Fruit fly (Drosophila melanogaster) whole organism, embryonic: Measurements from ENCODE around the gene ttm50.
A peak's percentile ranks its signal among the peaks of the same experiment; 100 is the strongest.

Source experiments
- Atf6 ChIP-seq: fragments of 200-800 bp; sonication (Bioruptor generic); IDR thresholded peaks from 2 replicates; pipeline ENCODE4 v1.3.6; 2022; ENCODE audit warnings: missing biosample characterization, missing genetic modification characterization
- Bgb ChIP-seq: fragments of 200-800 bp; sonication (Bioruptor generic); IDR thresholded peaks from 2 replicates; pipeline ENCODE4 v1.3.6; 2022; ENCODE audit warnings: missing biosample characterization, missing genetic modification characterization; ENCODE audit not compliant: partially characterized antibody
- CG10267 ChIP-seq: fragments of 200-800 bp; sonication (Bioruptor generic); optimal IDR thresholded peaks from 2 replicates; lab custom pipeline; 2018; ENCODE audit warnings: missing biosample characterization, mild to moderate bottlenecking, missing genetic modification characterization, moderate library complexity
- CG11560 ChIP-seq: fragments of 200-800 bp; sonication (Bioruptor generic); IDR thresholded peaks from 3 replicates; pipeline ENCODE4 v1.3.6; 2022; ENCODE audit warnings: missing biosample characterization, missing genetic modification characterization
- CG13775 ChIP-seq: fragments of 200-800 bp; sonication (Bioruptor generic); optimal IDR thresholded peaks from 3 replicates; lab custom pipeline; 2017; ENCODE audit warnings: missing biosample characterization, mild to moderate bottlenecking, missing genetic modification characterization
- CG14441 ChIP-seq: fragments of 200-800 bp; sonication (Bioruptor generic); IDR thresholded peaks from 2 replicates; pipeline ENCODE4 v1.3.6; 2022; ENCODE audit warnings: missing biosample characterization, missing genetic modification characterization
- CG14860 ChIP-seq: fragments of 200-800 bp; sonication (Bioruptor generic); IDR thresholded peaks from 3 replicates; pipeline ENCODE4 v1.3.6; 2022; ENCODE audit warnings: missing biosample characterization, missing genetic modification characterization; ENCODE audit not compliant: partially characterized antibody
- CG15514 ChIP-seq: fragments of 200-800 bp; sonication (Bioruptor generic); optimal IDR thresholded peaks from 3 replicates; lab custom pipeline; 2017; ENCODE audit warnings: missing biosample characterization, missing genetic modification characterization, mild to moderate bottlenecking, moderate library complexity, missing genetic modification reagents
- CG2120 ChIP-seq: fragments of 200-800 bp; sonication (Bioruptor generic); optimal IDR thresholded peaks from 3 replicates; lab custom pipeline; 2016; ENCODE audit warnings: missing biosample characterization, missing genetic modification characterization
- CG2712 ChIP-seq: fragments of 200-800 bp; optimal IDR thresholded peaks from 3 replicates; lab custom pipeline; 2019; ENCODE audit warnings: missing biosample characterization, mild to moderate bottlenecking, missing genetic modification characterization, moderate library complexity
- CG30403 ChIP-seq: fragments of 200-800 bp; sonication (Bioruptor generic); optimal IDR thresholded peaks from 3 replicates; lab custom pipeline; 2016; ENCODE audit warnings: missing biosample characterization, missing genetic modification characterization
- CG3995 ChIP-seq: fragments of 200-800 bp; sonication (Bioruptor generic); optimal IDR thresholded peaks from 3 replicates; lab custom pipeline; 2016; ENCODE audit warnings: missing biosample characterization, missing genetic modification characterization
- CG4282 ChIP-seq: fragments of 200-800 bp; sonication (Bioruptor generic); optimal IDR thresholded peaks from 2 replicates; lab custom pipeline; 2016; ENCODE audit warnings: missing biosample characterization, missing genetic modification characterization
- CG5245 ChIP-seq: fragments of 200-800 bp; sonication (Bioruptor generic); optimal IDR thresholded peaks from 3 replicates; lab custom pipeline; 2016; ENCODE audit warnings: missing biosample characterization, missing genetic modification characterization
- CG6175 ChIP-seq: fragments of 200-800 bp; sonication (Bioruptor generic); IDR thresholded peaks from 3 replicates; pipeline ENCODE4 v1.3.6; 2022; ENCODE audit warnings: missing biosample characterization, missing genetic modification characterization
- CG6791 ChIP-seq: fragments of 200-800 bp; sonication (Bioruptor generic); IDR thresholded peaks from 3 replicates; pipeline ENCODE4 v1.3.6; 2022; ENCODE audit warnings: missing biosample characterization, missing genetic modification characterization; ENCODE audit not compliant: partially characterized antibody
- CG9797 ChIP-seq: fragments of 200-800 bp; sonication (Bioruptor generic); optimal IDR thresholded peaks from 3 replicates; lab custom pipeline; 2018; ENCODE audit warnings: missing biosample characterization, mild to moderate bottlenecking, missing genetic modification characterization
- CG9932 ChIP-seq: fragments of 200-800 bp; sonication (Bioruptor generic); IDR thresholded peaks from 2 replicates; pipeline ENCODE4 v1.3.6; 2022; ENCODE audit warnings: missing biosample characterization, missing genetic modification characterization
- D19B ChIP-seq: fragments of 200-800 bp; sonication (Bioruptor generic); optimal IDR thresholded peaks from 2 replicates; lab custom pipeline; 2017; ENCODE audit warnings: missing biosample characterization, mild to moderate bottlenecking, missing genetic modification characterization
- Dll ChIP-seq: fragments of 200-800 bp; sonication (Bioruptor generic); IDR thresholded peaks from 4 replicates; pipeline ENCODE4 v1.3.6; 2022; ENCODE audit warnings: missing biosample characterization, missing genetic modification characterization; ENCODE audit not compliant: partially characterized antibody
- Doc3 ChIP-seq: fragments of 200-800 bp; sonication (Bioruptor generic); IDR thresholded peaks from 3 replicates; pipeline ENCODE4 v1.3.6; 2022; ENCODE audit warnings: missing biosample characterization, missing genetic modification characterization; ENCODE audit not compliant: partially characterized antibody
- Dref ChIP-seq: fragments of 200-800 bp; sonication (Bioruptor generic); IDR thresholded peaks from 2 replicates; pipeline ENCODE4 v1.3.6; 2022; ENCODE audit warnings: missing biosample characterization, missing genetic modification characterization
- Ets97D ChIP-seq: fragments of 200-800 bp; sonication (Bioruptor generic); optimal IDR thresholded peaks from 3 replicates; lab custom pipeline; 2016; ENCODE audit warnings: missing biosample characterization, missing genetic modification characterization
- HHEX ChIP-seq: fragments of 200-800 bp; sonication (Bioruptor generic); optimal IDR thresholded peaks from 3 replicates; lab custom pipeline; 2017; ENCODE audit warnings: missing biosample characterization, mild to moderate bottlenecking, missing genetic modification characterization, missing genetic modification reagents
- HLH54F ChIP-seq: fragments of 200-800 bp; sonication (Bioruptor generic); optimal IDR thresholded peaks from 3 replicates; lab custom pipeline; 2016; ENCODE audit warnings: missing biosample characterization, missing genetic modification characterization
- Hr39 ChIP-seq: fragments of >200 bp; optimal IDR thresholded peaks from 2 replicates; lab custom pipeline; 2017
- Hr78 ChIP-seq, 2 experiments: fragments of 200-800 bp in 1 of 2; fragments of >200 bp in 1 of 2; sonication (Bioruptor generic) in 1 of 2; optimal IDR thresholded peaks; 2 replicates each; lab custom pipeline; 2017 to 2019; ENCODE audit warnings: missing biosample characterization in 2 of 2, missing genetic modification characterization in 2 of 2, mild to moderate bottlenecking in 1 of 2, moderate library complexity in 1 of 2
- Lhr ChIP-seq: fragments of 200-800 bp; sonication (Bioruptor generic); optimal IDR thresholded peaks from 3 replicates; lab custom pipeline; 2017; ENCODE audit warnings: mild to moderate bottlenecking, missing biosample characterization, missing genetic modification reagents, missing genetic modification characterization
- Lim3 ChIP-seq: fragments of 200-800 bp; sonication (Bioruptor generic); IDR thresholded peaks from 2 replicates; pipeline ENCODE4 v1.3.6; 2022; ENCODE audit warnings: missing biosample characterization, missing genetic modification characterization
- MBD-R2 ChIP-seq: fragments of 200-800 bp; sonication (Bioruptor generic); IDR thresholded peaks from 2 replicates; pipeline ENCODE4 v1.3.6; 2022; ENCODE audit warnings: missing biosample characterization, missing genetic modification characterization
- Mrtf ChIP-seq: fragments of 200-800 bp; sonication (Bioruptor generic); IDR thresholded peaks from 3 replicates; pipeline ENCODE4 v1.3.6; 2022; ENCODE audit warnings: missing biosample characterization, missing genetic modification characterization
- Opbp ChIP-seq: fragments of 200-800 bp; sonication (Bioruptor generic); IDR thresholded peaks from 3 replicates; pipeline ENCODE4 v1.3.6; 2022; ENCODE audit warnings: missing biosample characterization, missing genetic modification characterization; ENCODE audit not compliant: partially characterized antibody
- Rfx ChIP-seq: fragments of 200-800 bp; sonication (Bioruptor generic); IDR thresholded peaks from 2 replicates; pipeline ENCODE4 v1.3.6; 2022; ENCODE audit warnings: missing biosample characterization, missing genetic modification characterization
- Sry-δ ChIP-seq: fragments of 200-800 bp; sonication (Bioruptor generic); optimal IDR thresholded peaks from 2 replicates; lab custom pipeline; 2016; ENCODE audit warnings: missing biosample characterization, missing genetic modification characterization
- Taf1 ChIP-seq: fragments of 200-800 bp; sonication (Bioruptor generic); IDR thresholded peaks from 2 replicates; pipeline ENCODE4 v1.3.6; 2022; ENCODE audit warnings: missing biosample characterization, missing genetic modification characterization
- aop ChIP-seq: fragments of 200-800 bp; sonication (Bioruptor generic); IDR thresholded peaks from 2 replicates; pipeline ENCODE4 v1.3.6; 2022; ENCODE audit warnings: missing biosample characterization, missing genetic modification characterization
- cg ChIP-seq: fragments of 200-800 bp; sonication (Bioruptor generic); optimal IDR thresholded peaks from 3 replicates; lab custom pipeline; 2019; ENCODE audit warnings: missing biosample characterization, mild to moderate bottlenecking, missing genetic modification characterization, moderate library complexity
- dati ChIP-seq: fragments of 200-800 bp; sonication (Bioruptor generic); IDR thresholded peaks from 2 replicates; pipeline ENCODE4 v1.3.6; 2022; ENCODE audit warnings: missing biosample characterization, missing genetic modification characterization
- esg ChIP-seq: fragments of 200-800 bp; sonication (Bioruptor generic); conservative IDR thresholded peaks from 2 replicates; pipeline ENCODE4 v1.3.6; 2022; ENCODE audit warnings: missing biosample characterization, missing genetic modification characterization
- fu2 ChIP-seq: fragments of 200-800 bp; sonication (Bioruptor generic); optimal IDR thresholded peaks from 2 replicates; lab custom pipeline; 2016; ENCODE audit warnings: missing biosample characterization, missing genetic modification characterization
- hbn ChIP-seq: fragments of 200-800 bp; sonication (Bioruptor generic); IDR thresholded peaks from 2 replicates; pipeline ENCODE4 v1.3.6; 2022; ENCODE audit warnings: missing biosample characterization, missing genetic modification characterization; ENCODE audit not compliant: partially characterized antibody
- inv ChIP-seq: fragments of 200-800 bp; sonication (Bioruptor generic); IDR thresholded peaks from 2 replicates; pipeline ENCODE4 v1.3.6; 2022; ENCODE audit warnings: missing biosample characterization, missing genetic modification characterization; ENCODE audit not compliant: partially characterized antibody
- peb ChIP-seq: fragments of 200-800 bp; sonication (Bioruptor generic); IDR thresholded peaks from 2 replicates; pipeline ENCODE4 v1.3.6; 2022; ENCODE audit warnings: missing biosample characterization, missing genetic modification characterization
- phol ChIP-seq: fragments of 200-800 bp; sonication (Bioruptor generic); optimal IDR thresholded peaks from 3 replicates; lab custom pipeline; 2018; ENCODE audit warnings: missing biosample characterization, mild to moderate bottlenecking, missing genetic modification characterization, moderate library complexity
- pzg ChIP-seq: fragments of 200-800 bp; sonication (Bioruptor generic); optimal IDR thresholded peaks from 3 replicates; lab custom pipeline; 2018; ENCODE audit warnings: missing biosample characterization, mild to moderate bottlenecking, missing genetic modification characterization, moderate library complexity
- row ChIP-seq: fragments of 200-800 bp; sonication (Bioruptor generic); IDR thresholded peaks from 3 replicates; pipeline ENCODE4 v1.3.6; 2022; ENCODE audit warnings: missing biosample characterization, missing genetic modification characterization
- slbo ChIP-seq: fragments of 200-800 bp; sonication (Bioruptor generic); IDR thresholded peaks from 2 replicates; pipeline ENCODE4 v1.3.6; 2022; ENCODE audit warnings: missing biosample characterization, missing genetic modification characterization
- tna ChIP-seq: fragments of 200-800 bp; sonication (Bioruptor generic); IDR thresholded peaks from 2 replicates; pipeline ENCODE4 v1.3.6; 2022; ENCODE audit warnings: missing biosample characterization, missing genetic modification characterization; ENCODE audit not compliant: partially characterized antibody
- tup ChIP-seq: fragments of 200-800 bp; sonication (Bioruptor generic); optimal IDR thresholded peaks from 2 replicates; lab custom pipeline; 2016; ENCODE audit warnings: missing biosample characterization, mild to moderate bottlenecking, missing genetic modification characterization, moderate library complexity
- tx ChIP-seq: fragments of 200-800 bp; sonication (Bioruptor generic); optimal IDR thresholded peaks from 2 replicates; lab custom pipeline; 2016; ENCODE audit warnings: missing biosample characterization, missing genetic modification characterization
- vnd ChIP-seq: fragments of 200-800 bp; sonication (Bioruptor generic); IDR thresholded peaks from 3 replicates; pipeline ENCODE4 v1.3.6; 2022; ENCODE audit warnings: missing biosample characterization, missing genetic modification characterization; ENCODE audit not compliant: partially characterized antibody

The ttm50 gene

DNA sequence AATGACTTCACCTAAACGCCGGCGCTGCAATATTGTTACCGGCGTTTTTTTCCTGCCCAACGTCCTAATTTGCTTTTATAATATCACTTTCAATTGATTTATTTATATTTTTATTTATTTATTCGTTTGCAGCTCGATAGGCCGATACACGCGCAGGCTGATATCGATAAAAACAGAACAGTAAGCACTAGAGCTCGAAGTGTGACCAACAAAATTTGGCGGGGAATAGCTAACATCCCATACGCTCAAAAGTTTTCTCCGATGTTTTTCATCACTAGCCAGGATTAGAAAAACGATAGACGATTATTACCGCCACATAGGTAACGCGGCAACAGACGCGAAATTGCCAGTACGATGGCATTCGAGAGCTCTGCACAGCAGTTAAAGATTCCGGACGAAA is 18.2 kb downstream of the ttm50 start, which contains the start of the genes CG2685 and CG2694 (continued):
- TF ChIP-seq Dref (GFP tag; lab: Robert Waterston, UW) (peak; percentile 90), CG2712 (tag; lab: Kevin White, UChicago) (peak; percentile 7), tx (GFP tag; lab: Kevin White, UChicago) (no peak), Sry-δ (GFP tag; lab: Kevin White, UChicago) (peak; percentile 79), Opbp (GFP tag; lab: Robert Waterston, UW) (peak; percentile 81), Ets97D (peak; percentile 34), CG9797 (GFP tag; lab: Kevin White, UChicago) (peak; percentile 72), CG4282 (no peak), Taf1 (GFP tag; lab: Robert Waterston, UW) (no peak), Dll (peak; percentile 67; the same call in 3 of the 4 replicates), pzg (peak; percentile 79), CG2120 (GFP tag; lab: Kevin White, UChicago) (peak; percentile 30), Hr39 (lab: Kevin White, UChicago) (no peak), CG3995 (GFP tag; lab: Kevin White, UChicago) (peak; percentile 22), vnd (GFP tag; lab: Robert Waterston, UW) (peak; percentile 67), Mrtf (GFP tag; lab: Robert Waterston, UW) (no peak), CG10267 (tag; lab: Kevin White, UChicago) (peak; percentile 74), HLH54F (GFP tag; lab: Kevin White, UChicago) (no peak), slbo (GFP tag; lab: Robert Waterston, UW) (peak; percentile 21; the same call in 1 of the 2 replicates), hbn (GFP tag; lab: Robert Waterston, UW) (peak; percentile 72), CG14441 (GFP tag; lab: Robert Waterston, UW) (no peak), phol (tag; lab: Kevin White, UChicago) (peak; percentile 5), HHEX (GFP tag; lab: Kevin White, UChicago) (no peak), esg (GFP tag; lab: Robert Waterston, UW) (no peak), fu2 (GFP tag; lab: Kevin White, UChicago) (no peak), MBD-R2 (GFP tag; lab: Robert Waterston, UW) (peak; percentile 83), Lim3 (GFP tag; lab: Robert Waterston, UW) (no peak), Atf6 (GFP tag; lab: Robert Waterston, UW) (no peak), row (GFP tag; lab: Robert Waterston, UW) (peak; percentile 65), cg (GFP tag; lab: Kevin White, UChicago) (no peak), tup (GFP tag; lab: Kevin White, UChicago) (no peak), inv (GFP tag; lab: Robert Waterston, UW) (peak; percentile 64), dati (no peak), CG15514 (GFP tag; lab: Kevin White, UChicago) (peak; percentile 90), Doc3 (peak; percentile 64), CG30403 (peak; percentile 7), aop (GFP tag; lab: Robert Waterston, UW) (no peak), CG13775 (GFP tag; lab: Kevin White, UChicago) (no peak), peb (GFP tag; lab: Robert Waterston, UW) (no peak), CG14860 (GFP tag; lab: Robert Waterston, UW) (peak; percentile 65), Rfx (GFP tag; lab: Robert Waterston, UW) (peak; percentile 33; the same call in 1 of the 2 replicates), Lhr (GFP tag; lab: Kevin White, UChicago) (peak; percentile 4), CG9932 (GFP tag; lab: Robert Waterston, UW) (peak; percentile 54; the same call in 1 of the 2 replicates), CG6791 (GFP tag; lab: Robert Waterston, UW) (peak; percentile 80), CG6175 (GFP tag; lab: Robert Waterston, UW) (no peak), Bgb (GFP tag; lab: Robert Waterston, UW) (peak; percentile 83), D19B (GFP tag; lab: Kevin White, UChicago) (no peak), CG11560 (tag; lab: Robert Waterston, UW) (peak; percentile 39; the same call in 1 of the 3 replicates), tna (peak; percentile 60), Hr78 (GFP tag; optimal IDR thresholded peaks at IDR 0.05; lab: Kevin White, UChicago) (no peak), CG5245 (GFP tag; lab: Kevin White, UChicago) (no peak)
